Fruit fly (Drosophila melanogaster): ENCODE data around the gene CG14739.

Gene CG14739

dm6 chr3R:11999074-11999473 lies 49.9 kb downstream of the CG14739 start, which contains the start of gene Ect3:
Gene Ect3, plus strand, starts transcription at chr3R:11999278.
- peak; percentile 1 for TF ChIP-seq CG17801 (GFP tag; optimal IDR thresholded peaks at IDR 0.05; ENCODE audit: partially characterized antibody)

All from ovary, adult (tissue).